Worm (Caenorhabditis elegans): ENCODE results near the gene cdgs-1.

Gene cdgs-1

DNA sequence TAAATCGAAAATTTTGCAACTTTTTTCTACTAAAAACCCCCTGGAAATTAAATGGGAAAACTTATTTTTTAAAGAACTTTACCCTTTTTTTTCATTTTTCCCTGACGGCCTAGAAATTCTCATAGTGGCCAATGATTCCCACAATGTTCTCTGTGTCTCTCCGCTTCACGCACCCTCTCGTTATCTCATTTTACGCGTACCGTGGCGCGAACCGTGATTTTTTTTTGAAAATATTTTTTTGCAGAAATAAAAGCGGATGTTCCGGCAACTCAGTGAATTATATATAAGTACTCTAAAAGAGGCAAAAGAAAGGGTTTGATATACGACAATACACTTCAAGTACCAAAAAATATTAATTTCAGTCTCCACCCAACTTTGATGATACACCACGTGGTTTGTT, 30.9 kb upstream of the cdgs-1 start, which contains the start of gene C06A6.2:
Gene C06A6.2, plus strand, starts transcription at position 237 of the 400 bp plus-strand sequence.
- no peak for TF ChIP-seq hlh-6 (tag; optimal IDR thresholded peaks at IDR 0.05)
- no peak for TF ChIP-seq ets-4 (tag; optimal IDR thresholded peaks at IDR 0.05)
- TF ChIP-seq Y22D7AL.16 (tag; optimal IDR thresholded peaks at IDR 0.05) = no peak
- TF ChIP-seq hlh-15 (tag; optimal IDR thresholded peaks at IDR 0.05) = no peak
- TF ChIP-seq unc-42 (tag; optimal IDR thresholded peaks at IDR 0.05) = no peak
- no peak for TF ChIP-seq tbx-7 (tag; optimal IDR thresholded peaks at IDR 0.05)
- TF ChIP-seq K09A11.1 (tag; optimal IDR thresholded peaks at IDR 0.05; ENCODE audit: insufficient read depth) = no peak
- TF ChIP-seq F13H6.1 (tag; optimal IDR thresholded peaks at IDR 0.05) = no peak
- no peak for TF ChIP-seq tbx-2 (tag; optimal IDR thresholded peaks at IDR 0.05)
- TF ChIP-seq elt-4 (tag; optimal IDR thresholded peaks at IDR 0.05) = no peak
- TF ChIP-seq ahr-1 (tag; optimal IDR thresholded peaks at IDR 0.05) = no peak
- TF ChIP-seq sox-4 (tag; optimal IDR thresholded peaks at IDR 0.05) = no peak
- no peak for TF ChIP-seq madf-2 (tag; optimal IDR thresholded peaks at IDR 0.05)
- TF ChIP-seq eyg-1 (tag; optimal IDR thresholded peaks at IDR 0.05) = no peak
- TF ChIP-seq ceh-19 (GFP tag; optimal IDR thresholded peaks at IDR 0.05) = no peak
- TF ChIP-seq unc-3 (GFP tag; conservative IDR thresholded peaks at IDR 0.05) = no peak
- no peak for TF ChIP-seq unc-3 (tag; optimal IDR thresholded peaks at IDR 0.05)
- no peak for TF ChIP-seq hlh-8 (tag; optimal IDR thresholded peaks at IDR 0.05)

ce11 chrIV:7845585-7845984, 30.1 kb upstream of the cdgs-1 start:
- TF ChIP-seq pros-1 (tag; optimal IDR thresholded peaks at IDR 0.05) (peak; percentile 67), che-1 (tag; optimal IDR thresholded peaks at IDR 0.05) (peak; percentile 58), unc-42 (tag; optimal IDR thresholded peaks at IDR 0.05) (peak; percentile 33), ceh-6 (GFP tag; optimal IDR thresholded peaks at IDR 0.05) (peak; percentile 55), sox-2 (GFP tag; IDR thresholded peaks at IDR 0.05) (no peak; the same call in 1 of the 2 replicates), ceh-45 (GFP tag; IDR thresholded peaks at IDR 0.05) (no peak), hlh-8 (tag; optimal IDR thresholded peaks at IDR 0.05) (no peak), fkh-10 (GFP tag; optimal IDR thresholded peaks at IDR 0.05) (no peak), ceh-18 (tag; optimal IDR thresholded peaks at IDR 0.05) (peak; percentile 84), ceh-31 (tag; optimal IDR thresholded peaks at IDR 0.05) (peak; percentile 85), fkh-6 (tag; optimal IDR thresholded peaks at IDR 0.05) (peak; percentile 34), ttx-3 (tag; optimal IDR thresholded peaks at IDR 0.05) (no peak), hlh-6 (tag; optimal IDR thresholded peaks at IDR 0.05) (peak; percentile 67), unc-3 (GFP tag; conservative IDR thresholded peaks at IDR 0.05) (no peak), unc-3 (tag; optimal IDR thresholded peaks at IDR 0.05) (no peak), ceh-48 (tag; optimal IDR thresholded peaks at IDR 0.05) (peak; percentile 42), gmeb-2 (tag; optimal IDR thresholded peaks at IDR 0.05) (no peak), elt-2 (tag; optimal IDR thresholded peaks at IDR 0.05) (peak; percentile 42), hlh-30 (tag; optimal IDR thresholded peaks at IDR 0.05; ENCODE audit: insufficient read depth) (peak; percentile 17), nhr-11 (tag; optimal IDR thresholded peaks at IDR 0.05) (no peak), ztf-16 (tag; optimal IDR thresholded peaks at IDR 0.05) (no peak), K02D7.2 (tag; optimal IDR thresholded peaks at IDR 0.05) (no peak), F13H6.1 (tag; optimal IDR thresholded peaks at IDR 0.05) (peak; percentile 59), ceh-14 (tag; optimal IDR thresholded peaks at IDR 0.05) (peak; percentile 44), odd-2 (tag; optimal IDR thresholded peaks at IDR 0.05) (no peak), mec-3 (tag; optimal IDR thresholded peaks at IDR 0.05; ENCODE audit: borderline replicate concordance) (no peak), pax-1 (tag; optimal IDR thresholded peaks at IDR 0.05) (no peak), C38D4.7 (GFP tag; optimal IDR thresholded peaks at IDR 0.05) (peak; percentile 12), pqm-1 (tag; optimal IDR thresholded peaks at IDR 0.05) (peak; percentile 9), npax-4 (tag; optimal IDR thresholded peaks at IDR 0.05) (no peak), syd-9 (tag; optimal IDR thresholded peaks at IDR 0.05) (peak; percentile 39), hlh-13 (GFP tag; optimal IDR thresholded peaks at IDR 0.05) (no peak), ceh-34 (tag; optimal IDR thresholded peaks at IDR 0.05) (peak; percentile 77), ceh-19 (GFP tag; optimal IDR thresholded peaks at IDR 0.05) (peak; percentile 74), C08G9.2 (tag; optimal IDR thresholded peaks at IDR 0.05) (peak; percentile 51), madf-2 (tag; optimal IDR thresholded peaks at IDR 0.05) (peak; percentile 25), K09A11.1 (tag; optimal IDR thresholded peaks at IDR 0.05; ENCODE audit: insufficient read depth) (no peak), hlh-15 (tag; optimal IDR thresholded peaks at IDR 0.05) (no peak), lim-6 (tag; optimal IDR thresholded peaks at IDR 0.05) (peak; percentile 0), fax-1 (tag; optimal IDR thresholded peaks at IDR 0.05) (no peak), ceh-2 (tag; optimal IDR thresholded peaks at IDR 0.05) (peak; percentile 61), ref-2 (tag; optimal IDR thresholded peaks at IDR 0.05) (peak; percentile 87), tbx-2 (tag; optimal IDR thresholded peaks at IDR 0.05) (peak; percentile 81), sox-4 (tag; optimal IDR thresholded peaks at IDR 0.05) (peak; percentile 12), eyg-1 (tag; optimal IDR thresholded peaks at IDR 0.05) (no peak)

All from whole organism, late embryonic.